Worm (Caenorhabditis elegans) whole organism, L4 larva: ENCODE results near the gene fbxb-78.

Experiments used
- F37D6.2 ChIP-seq: sonication (generic microtip); optimal IDR thresholded peaks from 2 replicates; lab custom pipeline; 2016; ENCODE audit warnings: mild to moderate bottlenecking, missing genetic modification characterization, missing compliant biosample characterization
- F49E8.2 ChIP-seq: sonication (generic microtip); optimal IDR thresholded peaks from 2 replicates; lab custom pipeline; 2016; ENCODE audit warnings: missing compliant biosample characterization, mild to moderate bottlenecking, missing genetic modification characterization, borderline replicate concordance
- R02D3.7 ChIP-seq: fragments of 150-350 bp; sonication (generic microtip); optimal IDR thresholded peaks from 3 replicates; lab custom pipeline; 2014; ENCODE audit warnings: missing biosample characterization, missing genetic modification characterization
- T20F7.1 ChIP-seq: fragments of 200-800 bp; sonication (Bioruptor generic); optimal IDR thresholded peaks from 2 replicates; lab custom pipeline; 2018; ENCODE audit warnings: mild to moderate bottlenecking, missing genetic modification characterization, missing compliant biosample characterization
- Y5F2A.4 ChIP-seq: fragments of 200-800 bp; sonication (Bioruptor generic); optimal IDR thresholded peaks from 2 replicates; lab custom pipeline; 2018; ENCODE audit warnings: mild to moderate bottlenecking, missing genetic modification characterization, missing compliant biosample characterization
- Y75B8A.6 ChIP-seq: fragments of 200-800 bp; sonication (Bioruptor generic); IDR thresholded peaks from 2 replicates; pipeline ENCODE4 v1.3.6; 2022; ENCODE audit warnings: missing genetic modification reagents, missing genetic modification characterization, missing compliant biosample characterization
- ZK337.2 ChIP-seq: fragments of 200-800 bp; sonication (Bioruptor generic); IDR thresholded peaks from 2 replicates; pipeline ENCODE4 v1.3.6; 2022; ENCODE audit warnings: missing genetic modification reagents, missing genetic modification characterization, missing compliant biosample characterization
- arid-1 ChIP-seq: fragments of 200-800 bp; sonication (Bioruptor generic); conservative IDR thresholded peaks from 2 replicates; pipeline ENCODE4 v1.3.6; 2022; ENCODE audit warnings: missing genetic modification reagents, missing genetic modification characterization, missing compliant biosample characterization
- attf-4 ChIP-seq: sonication (generic microtip); optimal IDR thresholded peaks from 3 replicates; lab custom pipeline; 2017; ENCODE audit warnings: missing biosample characterization, missing genetic modification characterization
- ceh-20 ChIP-seq: fragments of 200-800 bp; sonication (Bioruptor generic); IDR thresholded peaks from 2 replicates; pipeline ENCODE4 v1.3.6; 2022; ENCODE audit warnings: missing genetic modification reagents, missing genetic modification characterization, missing compliant biosample characterization
- ceh-32 ChIP-seq: sonication (generic microtip); optimal IDR thresholded peaks from 2 replicates; lab custom pipeline; 2016; ENCODE audit warnings: mild to moderate bottlenecking, missing genetic modification characterization, missing compliant biosample characterization; ENCODE audit not compliant: poor library complexity
- ceh-44 ChIP-seq: fragments of 200-800 bp; sonication (Bioruptor generic); IDR thresholded peaks from 2 replicates; pipeline ENCODE4 v1.3.6; 2022; ENCODE audit warnings: missing genetic modification reagents, missing genetic modification characterization, missing compliant biosample characterization
- ces-1 ChIP-seq: fragments of 150-350 bp; sonication (generic microtip); optimal IDR thresholded peaks from 4 replicates; lab custom pipeline; 2014; ENCODE audit warnings: missing biosample characterization, missing genetic modification reagents, missing genetic modification characterization
- daf-12 ChIP-seq: fragments of 150-350 bp; optimal IDR thresholded peaks from 2 replicates; lab custom pipeline; 2014; ENCODE audit warnings: missing biosample characterization, missing genetic modification reagents, missing genetic modification characterization
- daf-19 ChIP-seq: fragments of 200-800 bp; sonication (Bioruptor generic); conservative IDR thresholded peaks from 2 replicates; pipeline ENCODE4 v1.3.6; 2022; ENCODE audit warnings: missing genetic modification characterization, missing compliant biosample characterization
- dmd-6 ChIP-seq: fragments of 200-800 bp; sonication (Bioruptor generic); IDR thresholded peaks from 2 replicates; pipeline ENCODE4 v1.3.6; 2022; ENCODE audit warnings: missing genetic modification reagents, missing genetic modification characterization, missing compliant biosample characterization
- dmd-9 ChIP-seq: fragments of 200-800 bp; sonication (Bioruptor generic); IDR thresholded peaks from 2 replicates; pipeline ENCODE4 v1.3.6; 2022; ENCODE audit warnings: missing genetic modification reagents, missing genetic modification characterization, missing compliant biosample characterization
- dve-1 ChIP-seq: sonication (generic microtip); optimal IDR thresholded peaks from 2 replicates; lab custom pipeline; 2017; ENCODE audit warnings: antibody characterized with exemption, mild to moderate bottlenecking, missing genetic modification characterization, missing compliant biosample characterization; ENCODE audit not compliant: insufficient read depth
- egl-27 ChIP-seq: sonication (generic microtip); optimal IDR thresholded peaks from 3 replicates; lab custom pipeline; 2017; ENCODE audit warnings: missing biosample characterization, missing genetic modification reagents, missing genetic modification characterization
- fkh-10 ChIP-seq: fragments of 150-350 bp; optimal IDR thresholded peaks from 2 replicates; lab custom pipeline; 2014; ENCODE audit warnings: missing biosample characterization, missing genetic modification reagents, missing genetic modification characterization
- lim-7 ChIP-seq: fragments of 200-800 bp; sonication (Bioruptor generic); IDR thresholded peaks from 2 replicates; pipeline ENCODE4 v1.3.6; 2022; ENCODE audit warnings: missing genetic modification characterization, missing compliant biosample characterization
- lin-15B ChIP-seq: fragments of 150-350 bp; sonication (generic microtip); optimal IDR thresholded peaks from 3 replicates; lab custom pipeline; 2014; ENCODE audit warnings: missing biosample characterization, missing genetic modification characterization
- lin-29 ChIP-seq: fragments of 200-800 bp; sonication (Bioruptor generic); IDR thresholded peaks from 2 replicates; pipeline ENCODE4 v1.3.6; 2022; ENCODE audit warnings: missing genetic modification reagents, missing genetic modification characterization, missing compliant biosample characterization
- lin-39 ChIP-seq: fragments of 150-350 bp; optimal IDR thresholded peaks from 2 replicates; lab custom pipeline; 2014; ENCODE audit warnings: missing biosample characterization, missing genetic modification reagents, missing genetic modification characterization
- lsy-2 ChIP-seq, 2 experiments: fragments of 150-350 bp in 1 of 2; sonication (generic microtip) in 1 of 2; optimal IDR thresholded peaks; 2 replicates each; lab custom pipeline; 2014 to 2017; ENCODE audit warnings: missing biosample characterization in 2 of 2, missing genetic modification characterization in 2 of 2
- mdt-29 ChIP-seq: fragments of 200-800 bp; sonication (Bioruptor generic); IDR thresholded peaks from 2 replicates; pipeline ENCODE4 v1.3.6; 2022; ENCODE audit warnings: missing genetic modification reagents, missing genetic modification characterization, missing compliant biosample characterization
- mep-1 ChIP-seq: fragments of 150-350 bp; sonication (generic microtip); optimal IDR thresholded peaks from 3 replicates; lab custom pipeline; 2014; ENCODE audit warnings: missing biosample characterization, missing genetic modification characterization
- mxl-3 ChIP-seq: fragments of 200-800 bp; sonication (Bioruptor generic); optimal IDR thresholded peaks from 2 replicates; lab custom pipeline; 2018; ENCODE audit warnings: mild to moderate bottlenecking, missing genetic modification characterization, missing compliant biosample characterization
- nhr-237 ChIP-seq: sonication (generic microtip); optimal IDR thresholded peaks from 2 replicates; lab custom pipeline; 2017; ENCODE audit warnings: missing biosample characterization, missing genetic modification characterization
- nhr-25 ChIP-seq: sonication (generic microtip); optimal IDR thresholded peaks from 2 replicates; lab custom pipeline; 2017; ENCODE audit warnings: missing genetic modification characterization, mild to moderate bottlenecking, missing compliant biosample characterization, antibody characterized with exemption, moderate library complexity, borderline replicate concordance; ENCODE audit not compliant: insufficient read depth
- nhr-48 ChIP-seq: sonication (generic microtip); optimal IDR thresholded peaks from 2 replicates; lab custom pipeline; 2016; ENCODE audit warnings: mild to moderate bottlenecking, missing genetic modification characterization, missing compliant biosample characterization
- nhr-6 ChIP-seq: fragments of 150-350 bp; optimal IDR thresholded peaks from 2 replicates; lab custom pipeline; 2014; ENCODE audit warnings: missing biosample characterization, missing genetic modification characterization
- pqm-1 ChIP-seq: sonication (generic microtip); optimal IDR thresholded peaks from 2 replicates; lab custom pipeline; 2017; ENCODE audit warnings: missing biosample characterization, missing genetic modification characterization
- rbr-2 ChIP-seq: sonication (generic microtip); optimal IDR thresholded peaks from 2 replicates; lab custom pipeline; 2016; ENCODE audit warnings: missing genotype, missing genetic modification characterization, missing compliant biosample characterization
- skn-1 ChIP-seq: fragments of 150-350 bp; optimal IDR thresholded peaks from 2 replicates; lab custom pipeline; 2014; ENCODE audit warnings: missing biosample characterization, missing genetic modification characterization
- snpc-4 ChIP-seq: fragments of 150-350 bp; optimal IDR thresholded peaks from 2 replicates; lab custom pipeline; 2014; ENCODE audit warnings: missing biosample characterization, missing genetic modification characterization
- tag-97 ChIP-seq: fragments of 200-800 bp; sonication (Bioruptor generic); IDR thresholded peaks from 2 replicates; pipeline ENCODE4 v1.3.6; 2022; ENCODE audit warnings: missing genetic modification characterization, missing compliant biosample characterization
- unc-39 ChIP-seq: sonication (generic microtip); optimal IDR thresholded peaks from 2 replicates; lab custom pipeline; 2017; ENCODE audit warnings: missing biosample characterization, missing genetic modification characterization
- unc-62 ChIP-seq, 3 experiments: fragments of 150-350 bp in 1 of 3; sonication (generic microtip); optimal IDR thresholded peaks in 2 of 3; peaks in 1 of 3; 1 replicate in 1 of 3; 2 replicates in 2 of 3; lab custom pipeline; 2014 to 2017; ENCODE audit warnings: missing biosample characterization in 3 of 3, missing genetic modification characterization in 3 of 3, missing genetic modification reagents in 3 of 3, missing genotype in 1 of 3
- vab-7 ChIP-seq: fragments of 200-800 bp; sonication (Bioruptor generic); IDR thresholded peaks from 2 replicates; pipeline ENCODE4 v1.3.6; 2022; ENCODE audit warnings: missing genetic modification reagents, missing genetic modification characterization, missing compliant biosample characterization
- zfp-2 ChIP-seq: sonication (generic microtip); optimal IDR thresholded peaks from 2 replicates; lab custom pipeline; 2016; ENCODE audit warnings: mild to moderate bottlenecking, missing genetic modification characterization, missing compliant biosample characterization
- zip-2 ChIP-seq: fragments of 150-350 bp; optimal IDR thresholded peaks from 2 replicates; lab custom pipeline; 2014; ENCODE audit warnings: missing biosample characterization, missing genetic modification characterization
- ztf-11 ChIP-seq: fragments of 150-350 bp; optimal IDR thresholded peaks from 2 replicates; lab custom pipeline; 2014; ENCODE audit warnings: missing biosample characterization, missing genetic modification characterization

The fbxb-78 gene

ce11 chrIV:4737258-4737657 is at the start of gene fbxb-78:
fbxb-78 (plus strand) TSS chrIV:4737558.
- TF ChIP-seq unc-39 (tag; lab: Kevin White, UChicago) (no peak), lsy-2 (tag; optimal IDR thresholded peaks at IDR 0.05; lab: Kevin White, UChicago) (no peak), zfp-2 (no peak), R02D3.7 (tag; lab: Kevin White, UChicago) (no peak), tag-97 (no peak)
- TF ChIP-seq, all 104 proteins: peak for 0

ce11 chrIV:4688221-4688620 is 49.1 kb upstream of the fbxb-78 start, which contains the start of gene bus-4:
bus-4 (plus strand) TSS chrIV:4688269.
- TF ChIP-seq lin-15B (tag; lab: Kevin White, UChicago) (no peak), skn-1 (tag; lab: Kevin White, UChicago) (no peak), nhr-237 (tag; lab: Kevin White, UChicago) (no peak), egl-27 (tag; lab: Kevin White, UChicago) (no peak), Y75B8A.6 (no peak), ztf-11 (tag; lab: Kevin White, UChicago) (no peak), mdt-29 (GFP tag; lab: Robert Waterston, UW) (no peak), F49E8.2 (no peak), lim-7 (GFP tag; lab: Robert Waterston, UW) (no peak), dmd-6 (no peak)

ce11 chrIV:4692463-4692862 is 44.9 kb upstream of the fbxb-78 start, which contains the start of gene spe-51:
spe-51 (plus strand) TSS chrIV:4692763.
- no peak for TF ChIP-seq ceh-32
- no peak for TF ChIP-seq daf-19
- TF ChIP-seq unc-62 (GFP tag; optimal IDR thresholded peaks at IDR 0.05 in 1 of 2; lab: Kevin White, UChicago) = no peak
- TF ChIP-seq unc-62 (tag; optimal IDR thresholded peaks at IDR 0.05; lab: Kevin White, UChicago) = no peak
- no peak for TF ChIP-seq pqm-1 (tag; lab: Kevin White, UChicago)
- TF ChIP-seq F37D6.2 (tag; lab: Kevin White, UChicago) = no peak

ce11 chrIV:4703911-4704310 is 33.4 kb upstream of the fbxb-78 start, which contains the start of gene ogdh-1:
ogdh-1 (minus strand) TSS chrIV:4704011.
- TF ChIP-seq zip-2 (tag; lab: Kevin White, UChicago) (no peak), mxl-3 (GFP tag; lab: Kevin White, UChicago) (no peak)

ce11 chrIV:4705182-4705581 is 32.2 kb upstream of the fbxb-78 start:
- TF ChIP-seq rbr-2 (tag; lab: Kevin White, UChicago) (peak; percentile 56), ces-1 (GFP tag; lab: Kevin White, UChicago) (no peak), mxl-3 (GFP tag; lab: Kevin White, UChicago) (peak; percentile 90), R02D3.7 (tag; lab: Kevin White, UChicago) (no peak), vab-7 (GFP tag; lab: Robert Waterston, UW) (no peak), lin-39 (tag; lab: Kevin White, UChicago) (no peak), mep-1 (tag; lab: Kevin White, UChicago) (peak; percentile 86), arid-1 (GFP tag; lab: Robert Waterston, UW) (peak; percentile 43; the same call in 1 of the 2 replicates), dve-1 (tag; lab: Kevin White, UChicago) (peak; percentile 59), nhr-6 (tag; lab: Kevin White, UChicago) (peak; percentile 50), egl-27 (tag; lab: Kevin White, UChicago) (no peak), ceh-20 (GFP tag; lab: Robert Waterston, UW) (peak; percentile 17; the same call in 1 of the 2 replicates), nhr-48 (tag; lab: Kevin White, UChicago) (peak; percentile 30), Y75B8A.6 (no peak), ZK337.2 (no peak), ceh-44 (GFP tag; lab: Robert Waterston, UW) (no peak), attf-4 (tag; lab: Kevin White, UChicago) (no peak), lim-7 (GFP tag; lab: Robert Waterston, UW) (no peak), Y5F2A.4 (GFP tag; lab: Kevin White, UChicago) (no peak), lin-29 (GFP tag; lab: Robert Waterston, UW) (no peak), nhr-25 (tag; lab: Kevin White, UChicago) (peak; percentile 42), skn-1 (tag; lab: Kevin White, UChicago) (no peak), daf-12 (tag; lab: Kevin White, UChicago) (no peak), dmd-9 (GFP tag; lab: Robert Waterston, UW) (0 out of 2 replicates have a peak, but pooled peaks have one; percentile 37), ztf-11 (tag; lab: Kevin White, UChicago) (no peak), T20F7.1 (GFP tag; lab: Kevin White, UChicago) (no peak), snpc-4 (no peak), fkh-10 (GFP tag; lab: Kevin White, UChicago) (no peak)
